Worm (Caenorhabditis elegans) whole organism, L4 larva: ENCODE measurements around the gene K05G3.1.

Experiments used
- hlh-30 ChIP-seq: sonication (generic microtip); optimal IDR thresholded peaks from 2 replicates; lab custom pipeline; 2017; ENCODE audit warnings: antibody characterized with exemption, mild to moderate bottlenecking, missing genetic modification characterization, missing compliant biosample characterization; ENCODE audit not compliant: insufficient read depth
- nhr-6 ChIP-seq: fragments of 150-350 bp; optimal IDR thresholded peaks from 2 replicates; lab custom pipeline; 2014; ENCODE audit warnings: missing biosample characterization, missing genetic modification characterization
- pqm-1 ChIP-seq: sonication (generic microtip); optimal IDR thresholded peaks from 2 replicates; lab custom pipeline; 2017; ENCODE audit warnings: missing biosample characterization, missing genetic modification characterization
- tag-97 ChIP-seq: fragments of 200-800 bp; sonication (Bioruptor generic); IDR thresholded peaks from 2 replicates; pipeline ENCODE4 v1.3.6; 2022; ENCODE audit warnings: missing genetic modification characterization, missing compliant biosample characterization
- vab-7 ChIP-seq: fragments of 200-800 bp; sonication (Bioruptor generic); IDR thresholded peaks from 2 replicates; pipeline ENCODE4 v1.3.6; 2022; ENCODE audit warnings: missing genetic modification reagents, missing genetic modification characterization, missing compliant biosample characterization
- zag-1 ChIP-seq: fragments of 150-350 bp; optimal IDR thresholded peaks from 2 replicates; lab custom pipeline; 2014; ENCODE audit warnings: missing biosample characterization, missing genetic modification characterization

ce11 chrX:16521722-16522121, 20.6 kb downstream of the K05G3.1 start:
- TF ChIP-seq zag-1 (tag; lab: Kevin White, UChicago): no peak
- TF ChIP-seq nhr-6 (tag; lab: Kevin White, UChicago): no peak
- no peak for TF ChIP-seq vab-7 (GFP tag; lab: Robert Waterston, UW)
- no peak for TF ChIP-seq tag-97 (GFP tag; lab: Robert Waterston, UW)
- no peak for TF ChIP-seq pqm-1 (tag; lab: Kevin White, UChicago)
- no peak for TF ChIP-seq hlh-30 (tag; lab: Kevin White, UChicago)
